Worm (Caenorhabditis elegans) whole organism, L3 larva: ENCODE data around the gene sec-61.G.

Experiments used
- aly-2 ChIP-seq: fragments of 150-350 bp; optimal IDR thresholded peaks from 2 replicates; lab custom pipeline; 2014; ENCODE audit warnings: missing biosample characterization, missing genetic modification characterization
- ceh-82 ChIP-seq: fragments of 150-350 bp; optimal IDR thresholded peaks from 2 replicates; lab custom pipeline; 2014; ENCODE audit warnings: missing biosample characterization, missing genetic modification characterization
- elt-3 ChIP-seq, 3 experiments: fragments of 150-350 bp in 1 of 3; sonication (generic microtip) in 2 of 3; optimal IDR thresholded peaks; 2 replicates in 2 of 3; 4 replicates in 1 of 3; lab custom pipeline; 2014 to 2017; ENCODE audit warnings: missing biosample characterization in 3 of 3, missing genetic modification characterization in 3 of 3
- lin-15B ChIP-seq: fragments of 150-350 bp; optimal IDR thresholded peaks from 2 replicates; lab custom pipeline; 2014; ENCODE audit warnings: missing biosample characterization, missing genetic modification characterization
- mdl-1 ChIP-seq: fragments of 150-350 bp; optimal IDR thresholded peaks from 2 replicates; lab custom pipeline; 2014; ENCODE audit warnings: missing biosample characterization, missing genetic modification characterization
- nhr-11 ChIP-seq: fragments of 150-350 bp; optimal IDR thresholded peaks from 2 replicates; lab custom pipeline; 2014; ENCODE audit warnings: missing biosample characterization, missing genetic modification characterization
- nhr-23 ChIP-seq: fragments of 150-350 bp; optimal IDR thresholded peaks from 2 replicates; lab custom pipeline; 2014; ENCODE audit warnings: missing biosample characterization, missing genetic modification reagents, missing genetic modification characterization
- nhr-237 ChIP-seq: fragments of 150-350 bp; optimal IDR thresholded peaks from 2 replicates; lab custom pipeline; 2014; ENCODE audit warnings: missing biosample characterization, missing genetic modification characterization
- nhr-28 ChIP-seq: fragments of 150-350 bp; optimal IDR thresholded peaks from 2 replicates; lab custom pipeline; 2014; ENCODE audit warnings: missing biosample characterization, missing genetic modification characterization
- pha-4 ChIP-seq: fragments of 150-350 bp; optimal IDR thresholded peaks from 2 replicates; lab custom pipeline; 2014; ENCODE audit warnings: missing biosample characterization, missing genetic modification reagents, missing genetic modification characterization
- pqm-1 ChIP-seq: fragments of 150-350 bp; optimal IDR thresholded peaks from 2 replicates; lab custom pipeline; 2017; ENCODE audit warnings: missing biosample characterization, missing genetic modification characterization, inconsistent platforms
- sea-2 ChIP-seq: fragments of 150-350 bp; sonication (generic microtip); optimal IDR thresholded peaks from 4 replicates; lab custom pipeline; 2014; ENCODE audit warnings: missing biosample characterization, missing genetic modification reagents, missing genetic modification characterization
- snpc-4 ChIP-seq: fragments of 150-350 bp; optimal IDR thresholded peaks from 2 replicates; lab custom pipeline; 2014; ENCODE audit warnings: missing biosample characterization, missing genetic modification characterization

DNA sequence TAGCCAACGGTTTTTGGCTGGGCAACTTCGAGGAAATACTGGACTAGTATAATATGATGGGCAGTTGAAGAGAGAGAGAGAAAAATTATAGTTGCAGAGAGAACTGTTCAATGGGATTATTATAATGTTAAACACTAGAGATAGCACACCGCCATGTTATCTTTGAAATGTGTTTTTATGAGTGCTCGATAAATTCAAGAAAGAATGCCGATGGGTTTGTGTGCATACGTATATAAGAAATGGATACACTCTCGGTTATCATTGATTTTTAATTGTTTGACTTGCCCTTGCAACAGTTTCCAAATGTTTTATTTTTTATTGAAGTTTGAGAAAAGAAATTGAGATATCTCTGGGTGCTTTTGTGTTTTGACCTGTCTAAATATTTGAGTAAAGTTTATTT, 39.7 kb upstream of the sec-61.G start, which contains the start of gene F17C11.12:
- TF ChIP-seq snpc-4 (tag; lab: Kevin White, UChicago), result no peak
- no peak for TF ChIP-seq nhr-28 (tag; lab: Kevin White, UChicago)
- peak; percentile 86 for TF ChIP-seq pqm-1
- no peak for TF ChIP-seq aly-2 (tag; lab: Kevin White, UChicago)
- no peak for TF ChIP-seq nhr-237 (tag; lab: Kevin White, UChicago)
- TF ChIP-seq ceh-82 (tag; lab: Kevin White, UChicago), result no peak
- no peak for TF ChIP-seq nhr-23 (tag; lab: Kevin White, UChicago)
- no peak for TF ChIP-seq pha-4 (tag; lab: Kevin White, UChicago)
- TF ChIP-seq sea-2 (GFP tag; lab: Kevin White, UChicago), result no peak
- TF ChIP-seq lin-15B (tag; lab: Kevin White, UChicago), result no peak
- no peak for TF ChIP-seq mdl-1 (tag; lab: Kevin White, UChicago)
- no peak for TF ChIP-seq elt-3 (tag; optimal IDR thresholded peaks at IDR 0.05; lab: Kevin White, UChicago)
- TF ChIP-seq nhr-11, result no peak
